Worm (Caenorhabditis elegans): ENCODE results near the gene C08B6.8.

DNA sequence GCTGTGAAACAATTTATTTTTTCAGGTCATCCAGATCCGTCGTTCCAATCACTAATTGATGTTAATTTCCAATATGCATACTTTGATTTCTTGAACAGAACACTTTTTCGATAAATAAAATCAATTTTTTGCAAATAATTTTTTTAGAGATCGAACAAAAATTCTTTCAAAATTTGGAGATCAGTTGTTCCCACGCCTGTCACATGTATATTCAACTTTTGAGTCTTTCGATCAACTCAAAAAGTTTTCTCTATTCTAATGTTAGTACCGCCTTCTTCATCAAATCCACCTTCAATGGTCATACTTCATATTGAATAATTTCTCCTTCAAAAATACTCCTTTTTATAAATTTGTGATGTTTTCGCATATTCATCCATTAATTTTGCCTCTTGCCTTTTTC lies 20.3 kb downstream of the C08B6.8 start, which contains the start of gene srsx-29:
- TF ChIP-seq ceh-9 (tag; optimal IDR thresholded peaks at IDR 0.05): no peak
- TF ChIP-seq hlh-30 (tag; optimal IDR thresholded peaks at IDR 0.05; ENCODE audit: insufficient read depth): no peak
- TF ChIP-seq nhr-11 (tag; optimal IDR thresholded peaks at IDR 0.05): no peak
- TF ChIP-seq pros-1 (tag; optimal IDR thresholded peaks at IDR 0.05): no peak
- no peak for TF ChIP-seq ceh-18 (tag; optimal IDR thresholded peaks at IDR 0.05)
- no peak for TF ChIP-seq fax-1 (tag; optimal IDR thresholded peaks at IDR 0.05)
- no peak for TF ChIP-seq hlh-13 (GFP tag; optimal IDR thresholded peaks at IDR 0.05)
